Fruit fly (Drosophila melanogaster) whole organism, embryonic: ENCODE measurements around the gene CG32984.

Experiments used
- ATbp ChIP-seq: fragments of 200-800 bp; sonication (Bioruptor generic); optimal IDR thresholded peaks from 2 replicates; lab custom pipeline; 2017; ENCODE audit warnings: missing biosample characterization, mild to moderate bottlenecking, missing genetic modification characterization, missing genetic modification reagents
- Abd-B ChIP-seq: fragments of 200-800 bp; sonication (Bioruptor generic); optimal IDR thresholded peaks from 2 replicates; lab custom pipeline; 2018; ENCODE audit warnings: missing biosample characterization, mild to moderate bottlenecking, missing genetic modification characterization, moderate library complexity
- B-H2 ChIP-seq: fragments of 200-800 bp; sonication (Bioruptor generic); optimal IDR thresholded peaks from 2 replicates; lab custom pipeline; 2018; ENCODE audit warnings: missing biosample characterization, mild to moderate bottlenecking, missing genetic modification characterization
- CG10366 ChIP-seq: fragments of 200-800 bp; sonication (Bioruptor generic); IDR thresholded peaks from 2 replicates; pipeline ENCODE4 v1.3.6; 2022; ENCODE audit warnings: missing biosample characterization, missing genetic modification characterization
- CG10979 ChIP-seq: fragments of 200-800 bp; sonication (Bioruptor generic); optimal IDR thresholded peaks from 2 replicates; lab custom pipeline; 2018; ENCODE audit warnings: missing biosample characterization, mild to moderate bottlenecking, missing genetic modification characterization, moderate library complexity
- CG11085 ChIP-seq: fragments of 200-800 bp; sonication (Bioruptor generic); IDR thresholded peaks from 2 replicates; pipeline ENCODE4 v1.3.6; 2022; ENCODE audit warnings: missing biosample characterization, missing genetic modification characterization
- CG11560 ChIP-seq: fragments of 200-800 bp; sonication (Bioruptor generic); IDR thresholded peaks from 3 replicates; pipeline ENCODE4 v1.3.6; 2022; ENCODE audit warnings: missing biosample characterization, missing genetic modification characterization
- CG14860 ChIP-seq: fragments of 200-800 bp; sonication (Bioruptor generic); IDR thresholded peaks from 3 replicates; pipeline ENCODE4 v1.3.6; 2022; ENCODE audit warnings: missing biosample characterization, missing genetic modification characterization; ENCODE audit not compliant: partially characterized antibody
- CG15073 ChIP-seq: fragments of 200-800 bp; sonication (Bioruptor generic); optimal IDR thresholded peaks from 2 replicates; lab custom pipeline; 2016; ENCODE audit warnings: missing biosample characterization, missing genetic modification characterization
- CG15479 ChIP-seq: fragments of 200-800 bp; sonication (Bioruptor generic); optimal IDR thresholded peaks from 3 replicates; lab custom pipeline; 2019; ENCODE audit warnings: missing biosample characterization, mild to moderate bottlenecking, missing genetic modification characterization, moderate library complexity
- CG15696 ChIP-seq: fragments of 200-800 bp; sonication (Bioruptor generic); optimal IDR thresholded peaks from 2 replicates; lab custom pipeline; 2019; ENCODE audit warnings: missing biosample characterization, mild to moderate bottlenecking, missing genetic modification characterization, moderate library complexity
- CG1832 ChIP-seq: fragments of 200-800 bp; sonication (Bioruptor generic); optimal IDR thresholded peaks from 2 replicates; lab custom pipeline; 2017; ENCODE audit warnings: missing biosample characterization, mild to moderate bottlenecking, missing genetic modification characterization, inconsistent platforms
- CG2120 ChIP-seq: fragments of 200-800 bp; sonication (Bioruptor generic); optimal IDR thresholded peaks from 3 replicates; lab custom pipeline; 2016; ENCODE audit warnings: missing biosample characterization, missing genetic modification characterization
- CG4404 ChIP-seq: fragments of 200-800 bp; sonication (Bioruptor generic); IDR thresholded peaks from 2 replicates; pipeline ENCODE4 v1.3.6; 2022; ENCODE audit warnings: missing biosample characterization, missing genetic modification characterization
- CG8388 ChIP-seq: fragments of 200-800 bp; sonication (Bioruptor generic); optimal IDR thresholded peaks from 2 replicates; lab custom pipeline; 2019; ENCODE audit warnings: missing biosample characterization, mild to moderate bottlenecking, missing genetic modification characterization, moderate library complexity
- CG8478 ChIP-seq: fragments of >200 bp; optimal IDR thresholded peaks from 2 replicates; lab custom pipeline; 2018
- CG8765 ChIP-seq: fragments of 200-800 bp; sonication (Bioruptor generic); IDR thresholded peaks from 2 replicates; pipeline ENCODE4 v1.3.6; 2022; ENCODE audit warnings: missing biosample characterization, missing genetic modification characterization
- Camta ChIP-seq: fragments of 200-800 bp; sonication (Bioruptor generic); optimal IDR thresholded peaks from 2 replicates; lab custom pipeline; 2016; ENCODE audit warnings: missing biosample characterization, missing genetic modification characterization
- Chrac-16 ChIP-seq: fragments of 200-800 bp; sonication (Bioruptor generic); optimal IDR thresholded peaks from 3 replicates; lab custom pipeline; 2016; ENCODE audit warnings: missing biosample characterization, missing genetic modification characterization
- CrebB ChIP-seq: fragments of 200-800 bp; sonication (Bioruptor generic); optimal IDR thresholded peaks from 3 replicates; lab custom pipeline; 2018; ENCODE audit warnings: missing biosample characterization, mild to moderate bottlenecking, missing genetic modification characterization
- Dek ChIP-seq: fragments of 200-800 bp; sonication (Bioruptor generic); optimal IDR thresholded peaks from 3 replicates; lab custom pipeline; 2019; ENCODE audit warnings: missing biosample characterization, mild to moderate bottlenecking, missing genetic modification characterization, moderate library complexity
- Dp ChIP-seq: fragments of 200-800 bp; sonication (Bioruptor generic); optimal IDR thresholded peaks from 2 replicates; lab custom pipeline; 2018; ENCODE audit warnings: missing biosample characterization, mild to moderate bottlenecking, missing genetic modification characterization, moderate library complexity
- Ets97D ChIP-seq: fragments of 200-800 bp; sonication (Bioruptor generic); optimal IDR thresholded peaks from 3 replicates; lab custom pipeline; 2016; ENCODE audit warnings: missing biosample characterization, missing genetic modification characterization
- GATAe ChIP-seq: fragments of 200-800 bp; sonication (Bioruptor generic); conservative IDR thresholded peaks from 2 replicates; pipeline ENCODE4 v1.3.6; 2022; ENCODE audit warnings: missing biosample characterization, missing genetic modification characterization
- HmgD ChIP-seq: fragments of 200-800 bp; sonication (Bioruptor generic); optimal IDR thresholded peaks from 3 replicates; lab custom pipeline; 2016; ENCODE audit warnings: missing biosample characterization, missing genetic modification characterization
- MTF-1 ChIP-seq: fragments of 200-800 bp; sonication (Bioruptor generic); optimal IDR thresholded peaks from 2 replicates; lab custom pipeline; 2018; ENCODE audit warnings: missing biosample characterization, mild to moderate bottlenecking, missing genetic modification characterization, borderline replicate concordance
- Nf-YA ChIP-seq: fragments of 200-800 bp; sonication (Bioruptor generic); IDR thresholded peaks from 2 replicates; pipeline ENCODE4 v1.3.6; 2022; ENCODE audit warnings: missing biosample characterization, missing genetic modification characterization
- Nf-YB ChIP-seq: fragments of 200-800 bp; sonication (Bioruptor generic); optimal IDR thresholded peaks from 3 replicates; lab custom pipeline; 2019; ENCODE audit warnings: missing biosample characterization, mild to moderate bottlenecking, missing genetic modification characterization, moderate library complexity
- Taf1 ChIP-seq: fragments of 200-800 bp; sonication (Bioruptor generic); IDR thresholded peaks from 2 replicates; pipeline ENCODE4 v1.3.6; 2022; ENCODE audit warnings: missing biosample characterization, missing genetic modification characterization
- Trl ChIP-seq, 3 experiments: fragments of >200 bp in 2 of 3; fragments of 200-800 bp in 1 of 3; sonication (Bioruptor generic) in 1 of 3; optimal IDR thresholded peaks; 2 replicates in 1 of 3; 3 replicates in 2 of 3; lab custom pipeline; 2016 to 2017; ENCODE audit warnings: missing biosample characterization in 1 of 3, missing genetic modification characterization in 1 of 3
- br ChIP-seq: fragments of >200 bp; optimal IDR thresholded peaks from 2 replicates; lab custom pipeline; 2017
- btn ChIP-seq: fragments of 200-800 bp; sonication (Bioruptor generic); optimal IDR thresholded peaks from 2 replicates; lab custom pipeline; 2016; ENCODE audit warnings: missing biosample characterization, missing genetic modification characterization
- chif ChIP-seq, 2 experiments: fragments of 200-800 bp; sonication (Bioruptor generic); optimal IDR thresholded peaks; 3 replicates each; lab custom pipeline; 2016; ENCODE audit warnings: missing biosample characterization in 2 of 2, missing genetic modification characterization in 2 of 2
- crc ChIP-seq: fragments of 200-800 bp; sonication (Bioruptor generic); optimal IDR thresholded peaks from 2 replicates; lab custom pipeline; 2016; ENCODE audit warnings: missing biosample characterization, missing genetic modification characterization
- dm ChIP-seq: fragments of 200-800 bp; sonication (Bioruptor generic); optimal IDR thresholded peaks from 3 replicates; lab custom pipeline; 2016; ENCODE audit warnings: missing biosample characterization, missing genetic modification characterization
- dmrt99B ChIP-seq: fragments of 200-800 bp; sonication (Bioruptor generic); optimal IDR thresholded peaks from 2 replicates; lab custom pipeline; 2018; ENCODE audit warnings: missing biosample characterization, mild to moderate bottlenecking, missing genetic modification characterization, moderate library complexity
- gce ChIP-seq: fragments of 200-800 bp; sonication (Bioruptor generic); IDR thresholded peaks from 3 replicates; pipeline ENCODE4 v1.3.6; 2022; ENCODE audit warnings: missing biosample characterization, missing genetic modification characterization
- grau ChIP-seq: fragments of 200-800 bp; optimal IDR thresholded peaks from 3 replicates; lab custom pipeline; 2019; ENCODE audit warnings: missing biosample characterization, mild to moderate bottlenecking, missing genetic modification characterization, moderate library complexity
- grn ChIP-seq: fragments of 200-800 bp; sonication (Bioruptor generic); optimal IDR thresholded peaks from 3 replicates; lab custom pipeline; 2017; ENCODE audit warnings: missing biosample characterization, missing genetic modification characterization
- hth ChIP-seq: fragments of >200 bp; optimal IDR thresholded peaks from 2 replicates; lab custom pipeline; 2017; ENCODE audit warnings: inconsistent platforms
- kni ChIP-seq: fragments of 200-800 bp; sonication (Bioruptor generic); optimal IDR thresholded peaks from 3 replicates; lab custom pipeline; 2017; ENCODE audit warnings: mild to moderate bottlenecking, missing biosample characterization, missing genetic modification reagents, missing genetic modification characterization
- lola ChIP-seq, 3 experiments: fragments of >200 bp in 2 of 3; fragments of 200-800 bp in 1 of 3; sonication (Bioruptor generic) in 1 of 3; optimal IDR thresholded peaks; 2 replicates each; lab custom pipeline; 2017 to 2019; ENCODE audit warnings: missing biosample characterization in 3 of 3, missing genetic modification characterization in 3 of 3, mild to moderate bottlenecking in 1 of 3, moderate library complexity in 1 of 3
- pros ChIP-seq: fragments of 200-800 bp; sonication (Bioruptor generic); optimal IDR thresholded peaks from 3 replicates; lab custom pipeline; 2019; ENCODE audit warnings: missing biosample characterization, mild to moderate bottlenecking, missing genetic modification characterization, moderate library complexity
- rib ChIP-seq: fragments of 200-800 bp; sonication (Bioruptor generic); IDR thresholded peaks from 2 replicates; pipeline ENCODE4 v1.3.6; 2022; ENCODE audit warnings: missing biosample characterization, missing genetic modification characterization
- sens ChIP-seq: fragments of 200-800 bp; sonication (Bioruptor generic); peaks from one replicate; lab custom pipeline; 2016; ENCODE audit warnings: missing biosample characterization, missing genetic modification characterization
- slp2 ChIP-seq: fragments of 200-800 bp; sonication (Bioruptor generic); optimal IDR thresholded peaks from 2 replicates; lab custom pipeline; 2016; ENCODE audit warnings: missing biosample characterization, missing genetic modification characterization
- stwl ChIP-seq: fragments of 200-800 bp; sonication (Bioruptor generic); optimal IDR thresholded peaks from 3 replicates; lab custom pipeline; 2018; ENCODE audit warnings: missing biosample characterization, mild to moderate bottlenecking, missing genetic modification characterization, moderate library complexity
- tgo ChIP-seq: fragments of 200-800 bp; sonication (Bioruptor generic); IDR thresholded peaks from 3 replicates; pipeline ENCODE4 v1.3.6; 2022; ENCODE audit warnings: missing biosample characterization, missing genetic modification characterization
- tin ChIP-seq: fragments of 200-800 bp; sonication (Bioruptor generic); optimal IDR thresholded peaks from 3 replicates; lab custom pipeline; 2016; ENCODE audit warnings: missing biosample characterization, missing genetic modification characterization
- unc-4 ChIP-seq: fragments of 200-800 bp; sonication (Bioruptor generic); IDR thresholded peaks from 2 replicates; pipeline ENCODE4 v1.3.6; 2022; ENCODE audit warnings: missing biosample characterization, missing genetic modification characterization; ENCODE audit not compliant: partially characterized antibody
- yki ChIP-seq: fragments of >200 bp; optimal IDR thresholded peaks from 3 replicates; lab custom pipeline; 2018
- zfh1 ChIP-seq: fragments of 200-800 bp; sonication (Bioruptor generic); IDR thresholded peaks from 3 replicates; pipeline ENCODE4 v1.3.6; 2022; ENCODE audit warnings: missing biosample characterization, missing genetic modification characterization

The CG32984 gene

dm6 chr2L:8959001-8959461, 5.7 kb upstream of the CG32984 start, which contains the start of gene CG31886 (continued):
- TF ChIP-seq Taf1 (GFP tag; lab: Robert Waterston, UW), result peak; percentile 52; the same call in 1 of the 2 replicates
- TF ChIP-seq B-H2 (GFP tag; lab: Kevin White, UChicago), result no peak
- TF ChIP-seq btn, result no peak
- TF ChIP-seq CG1832 (GFP tag; lab: Kevin White, UChicago), result no peak
- no peak for TF ChIP-seq pros (GFP tag; lab: Kevin White, UChicago)
- TF ChIP-seq CG15696 (tag; lab: Kevin White, UChicago), result peak; percentile 16
- no peak for TF ChIP-seq GATAe
- TF ChIP-seq tin (GFP tag; lab: Kevin White, UChicago), result peak; percentile 4
- TF ChIP-seq Ets97D (GFP tag; lab: Kevin White, UChicago), result no peak
- no peak for TF ChIP-seq Nf-YB (GFP tag; lab: Kevin White, UChicago)
- peak; percentile 8 for TF ChIP-seq Dek
- TF ChIP-seq kni, result no peak
- no peak for TF ChIP-seq Trl (optimal IDR thresholded peaks at IDR 0.05; lab: Kevin White, UChicago)
- no peak for TF ChIP-seq Trl (GFP tag; optimal IDR thresholded peaks at IDR 0.05; lab: Kevin White, UChicago)
- TF ChIP-seq dmrt99B (tag; lab: Kevin White, UChicago), result no peak
- TF ChIP-seq slp2, result no peak
- no peak for TF ChIP-seq Nf-YA (GFP tag; lab: Robert Waterston, UW)
- peak; percentile 40; the same call in 1 of the 3 replicates for TF ChIP-seq tgo
- no peak for TF ChIP-seq yki (lab: Kevin White, UChicago)
- TF ChIP-seq ATbp (GFP tag; lab: Kevin White, UChicago), result no peak
- no peak for TF ChIP-seq CG14860 (GFP tag; lab: Robert Waterston, UW)
- no peak for TF ChIP-seq Camta (GFP tag; lab: Kevin White, UChicago)
- no peak for TF ChIP-seq br (lab: Kevin White, UChicago)
- TF ChIP-seq CG11085 (GFP tag; lab: Robert Waterston, UW), result no peak
- no peak for TF ChIP-seq CG15073 (GFP tag; lab: Kevin White, UChicago)
- TF ChIP-seq gce (GFP tag; lab: Robert Waterston, UW), result no peak
- TF ChIP-seq grau (tag; lab: Kevin White, UChicago), result peak; percentile 6
- peak; percentile 38 for TF ChIP-seq CG2120 (GFP tag; lab: Kevin White, UChicago)
- no peak for TF ChIP-seq CG15479
- peak in 1 of 3 experiments; percentile 17 for TF ChIP-seq lola (GFP tag; optimal IDR thresholded peaks at IDR 0.05; lab: Kevin White, UChicago)
- TF ChIP-seq CG8765 (GFP tag; lab: Robert Waterston, UW), result no peak
- no peak for TF ChIP-seq Dp (GFP tag; lab: Kevin White, UChicago)
- peak; percentile 27 for TF ChIP-seq CG10979 (tag; lab: Kevin White, UChicago)
- TF ChIP-seq HmgD (GFP tag; lab: Kevin White, UChicago), result no peak
- peak; percentile 2 for TF ChIP-seq Chrac-16 (GFP tag; lab: Kevin White, UChicago)
- TF ChIP-seq MTF-1 (GFP tag; lab: Kevin White, UChicago), result no peak
- TF ChIP-seq Abd-B (GFP tag; lab: Kevin White, UChicago), result no peak
- TF ChIP-seq CG8478, result no peak
- TF ChIP-seq unc-4 (GFP tag; lab: Robert Waterston, UW), result no peak
- TF ChIP-seq crc (GFP tag; lab: Kevin White, UChicago), result no peak
- no peak for TF ChIP-seq CrebB
- TF ChIP-seq hth, result no peak
- TF ChIP-seq chif (GFP tag; optimal IDR thresholded peaks at IDR 0.05; lab: Kevin White, UChicago), result no peak
- no peak for TF ChIP-seq rib
- TF ChIP-seq sens (GFP tag; lab: Kevin White, UChicago), result peak; percentile 78
- peak; percentile 34 for TF ChIP-seq CG10366 (GFP tag; lab: Robert Waterston, UW)
- TF ChIP-seq CG11560 (tag; lab: Robert Waterston, UW), result no peak
- TF ChIP-seq dm (GFP tag; lab: Kevin White, UChicago), result no peak
- TF ChIP-seq grn (GFP tag; lab: Kevin White, UChicago), result no peak
- TF ChIP-seq stwl (tag; lab: Kevin White, UChicago), result no peak
- TF ChIP-seq zfh1 (GFP tag; lab: Robert Waterston, UW), result peak; percentile 58; the same call in 2 of the 3 replicates
- TF ChIP-seq CG8388 (GFP tag; lab: Kevin White, UChicago), result peak; percentile 61
- no peak; the same call in 1 of the 2 replicates for TF ChIP-seq CG4404
